Fruit fly (Drosophila melanogaster): ENCODE measurements around the gene Dhc1.

The Dhc1 gene

dm6 chr3R:9637361-9637760 lies 37.1 kb downstream of the Dhc1 start, which contains the start of gene Scm (continued):
- peak; percentile 57 for TF ChIP-seq CG11504 (tag; optimal IDR thresholded peaks at IDR 0.05)
- TF ChIP-seq D (optimal IDR thresholded peaks at IDR 0.05) = no peak
- TF ChIP-seq D (GFP tag; optimal IDR thresholded peaks at IDR 0.05) = no peak
- TF ChIP-seq pb (GFP tag; optimal IDR thresholded peaks at IDR 0.05) = no peak
- no peak for TF ChIP-seq fru (optimal IDR thresholded peaks at IDR 0.05)
- no peak for TF ChIP-seq org-1 (GFP tag; optimal IDR thresholded peaks at IDR 0.05)
- TF ChIP-seq Side (GFP tag; optimal IDR thresholded peaks at IDR 0.05) = no peak
- TF ChIP-seq CG11398 (GFP tag; optimal IDR thresholded peaks at IDR 0.05) = peak; percentile 4
- TF ChIP-seq sob (GFP tag; IDR thresholded peaks at IDR 0.05) = no peak
- TF ChIP-seq Opbp (GFP tag; IDR thresholded peaks at IDR 0.05; ENCODE audit: partially characterized antibody) = peak; percentile 93
- TF ChIP-seq CG4617 (GFP tag; optimal IDR thresholded peaks at IDR 0.05; ENCODE audit: borderline replicate concordance) = peak; percentile 74
- TF ChIP-seq Adf1 (GFP tag; IDR thresholded peaks at IDR 0.05) = no peak
- peak; percentile 4 for TF ChIP-seq CG33557 (GFP tag; optimal IDR thresholded peaks at IDR 0.05)
- peak; percentile 23 for TF ChIP-seq CG12299 (tag; optimal IDR thresholded peaks at IDR 0.05)
- peak; percentile 75 for TF ChIP-seq MBD-R2 (GFP tag; IDR thresholded peaks at IDR 0.05)
- peak; percentile 95 for TF ChIP-seq Dref (GFP tag; IDR thresholded peaks at IDR 0.05)
- no peak for TF ChIP-seq ham (GFP tag; IDR thresholded peaks at IDR 0.05)
- TF ChIP-seq ash1 (GFP tag; optimal IDR thresholded peaks at IDR 0.05) = no peak
- TF ChIP-seq Optix (GFP tag; IDR thresholded peaks at IDR 0.05) = no peak
- TF ChIP-seq CG31441 (GFP tag; IDR thresholded peaks at IDR 0.05) = no peak
- TF ChIP-seq wdn (GFP tag; IDR thresholded peaks at IDR 0.05) = no peak
- no peak for TF ChIP-seq Hey (tag; optimal IDR thresholded peaks at IDR 0.05)
- no peak for TF ChIP-seq ATbp (GFP tag; optimal IDR thresholded peaks at IDR 0.05)
- no peak for TF ChIP-seq CG9609 (GFP tag; optimal IDR thresholded peaks at IDR 0.05)
- no peak for TF ChIP-seq ac (GFP tag; optimal IDR thresholded peaks at IDR 0.05)
- TF ChIP-seq CG8388 (GFP tag; optimal IDR thresholded peaks at IDR 0.05) = no peak
- no peak for TF ChIP-seq CoRest (tag; optimal IDR thresholded peaks at IDR 0.05)
- TF ChIP-seq E2f2 (GFP tag; IDR thresholded peaks at IDR 0.05) = peak; percentile 71
- TF ChIP-seq H15 (GFP tag; IDR thresholded peaks at IDR 0.05) = no peak
- TF ChIP-seq emc (GFP tag; optimal IDR thresholded peaks at IDR 0.05) = no peak
- no peak for TF ChIP-seq luna (GFP tag; optimal IDR thresholded peaks at IDR 0.05)
- TF ChIP-seq Six4 (GFP tag; optimal IDR thresholded peaks at IDR 0.05) = no peak
- no peak for TF ChIP-seq CG4404 (GFP tag; IDR thresholded peaks at IDR 0.05)
- no peak for TF ChIP-seq dati (GFP tag; IDR thresholded peaks at IDR 0.05)
- no peak for TF ChIP-seq B-H1 (GFP tag; IDR thresholded peaks at IDR 0.05)
- TF ChIP-seq dm (GFP tag; optimal IDR thresholded peaks at IDR 0.05) = no peak
- TF ChIP-seq usp (GFP tag; optimal IDR thresholded peaks at IDR 0.05) = no peak
- TF ChIP-seq CG10209 (GFP tag; optimal IDR thresholded peaks at IDR 0.05) = no peak
- no peak for TF ChIP-seq onecut (GFP tag; IDR thresholded peaks at IDR 0.05)
- peak; percentile 89 for TF ChIP-seq zen2 (GFP tag; IDR thresholded peaks at IDR 0.05; ENCODE audit: partially characterized antibody)
- TF ChIP-seq CG11723 (GFP tag; optimal IDR thresholded peaks at IDR 0.05) = no peak
- no peak for TF ChIP-seq CG16779 (GFP tag; IDR thresholded peaks at IDR 0.05)
- TF ChIP-seq HLH54F (GFP tag; optimal IDR thresholded peaks at IDR 0.05) = no peak
- no peak for TF ChIP-seq CG8944 (GFP tag; optimal IDR thresholded peaks at IDR 0.05)
- TF ChIP-seq gfzf (GFP tag; optimal IDR thresholded peaks at IDR 0.05) = peak; percentile 37
- no peak for TF ChIP-seq NK7.1 (GFP tag; optimal IDR thresholded peaks at IDR 0.05)
- TF ChIP-seq Awh (GFP tag; IDR thresholded peaks at IDR 0.05) = no peak
- no peak for TF ChIP-seq CG11560 (tag; IDR thresholded peaks at IDR 0.05)
- peak; percentile 92 for TF ChIP-seq amos (GFP tag; IDR thresholded peaks at IDR 0.05; ENCODE audit: partially characterized antibody)
- no peak for TF ChIP-seq Meics (GFP tag; optimal IDR thresholded peaks at IDR 0.05)
- no peak for TF ChIP-seq CG2889 (GFP tag; IDR thresholded peaks at IDR 0.05)
- TF ChIP-seq CG2129 (GFP tag; IDR thresholded peaks at IDR 0.05; ENCODE audit: partially characterized antibody) = peak; percentile 61; the same call in 1 of the 2 replicates
- peak; percentile 84; the same call in 1 of the 2 replicates for TF ChIP-seq CG42726 (GFP tag; IDR thresholded peaks at IDR 0.05; ENCODE audit: partially characterized antibody)
